Worm (Caenorhabditis elegans) whole organism, L2 larva: ENCODE results near the gene vit-4.

Source experiments
- C34F6.9 ChIP-seq: fragments of 150-350 bp; optimal IDR thresholded peaks from 2 replicates; lab custom pipeline; 2014; ENCODE audit warnings: missing biosample characterization, missing genetic modification characterization
- F13H6.1 ChIP-seq: sonication (generic microtip); optimal IDR thresholded peaks from 2 replicates; lab custom pipeline; 2016; ENCODE audit warnings: missing genetic modification characterization, missing compliant biosample characterization
- R02D3.7 ChIP-seq: fragments of 150-350 bp; optimal IDR thresholded peaks from 2 replicates; lab custom pipeline; 2014; ENCODE audit warnings: missing biosample characterization, missing genetic modification characterization
- ZK546.5 ChIP-seq: sonication (generic microtip); optimal IDR thresholded peaks from 2 replicates; lab custom pipeline; 2017; ENCODE audit warnings: missing biosample characterization, missing genetic modification characterization
- ama-1 ChIP-seq: fragments of 150-350 bp; optimal IDR thresholded peaks from 2 replicates; lab custom pipeline; 2018; ENCODE audit warnings: inconsistent platforms
- blmp-1 ChIP-seq: sonication (generic microtip); optimal IDR thresholded peaks from 2 replicates; lab custom pipeline; 2017; ENCODE audit warnings: missing genetic modification characterization, mild to moderate bottlenecking, missing compliant biosample characterization, antibody characterized with exemption, moderate library complexity; ENCODE audit not compliant: insufficient read depth
- ceh-82 ChIP-seq: fragments of 150-350 bp; optimal IDR thresholded peaks from 2 replicates; lab custom pipeline; 2014; ENCODE audit warnings: missing biosample characterization, missing genetic modification characterization
- dmd-4 ChIP-seq: sonication (generic microtip); optimal IDR thresholded peaks from 2 replicates; lab custom pipeline; 2017; ENCODE audit warnings: missing biosample characterization, missing genetic modification characterization
- egl-27 ChIP-seq: sonication (generic microtip); optimal IDR thresholded peaks from 3 replicates; lab custom pipeline; 2017; ENCODE audit warnings: missing biosample characterization, missing genetic modification reagents, missing genetic modification characterization
- elt-3 ChIP-seq: sonication (generic microtip); optimal IDR thresholded peaks from 2 replicates; lab custom pipeline; 2017; ENCODE audit warnings: missing biosample characterization, missing genetic modification characterization
- fos-1 ChIP-seq: fragments of 150-350 bp; optimal IDR thresholded peaks from 2 replicates; lab custom pipeline; 2014; ENCODE audit warnings: missing biosample characterization, missing genetic modification characterization
- lin-11 ChIP-seq: fragments of 150-350 bp; sonication (generic microtip); optimal IDR thresholded peaks from 2 replicates; lab custom pipeline; 2014; ENCODE audit warnings: missing biosample characterization, missing genetic modification characterization, inconsistent platforms, mixed read lengths
- lin-13 ChIP-seq: fragments of 150-350 bp; optimal IDR thresholded peaks from 2 replicates; lab custom pipeline; 2014; ENCODE audit warnings: missing biosample characterization, missing genetic modification reagents, missing genetic modification characterization
- lin-39 ChIP-seq: fragments of 150-350 bp; optimal IDR thresholded peaks from 2 replicates; lab custom pipeline; 2014; ENCODE audit warnings: missing biosample characterization, missing genetic modification reagents, missing genetic modification characterization
- lsy-2 ChIP-seq, 2 experiments: fragments of 150-350 bp in 1 of 2; sonication (generic microtip) in 1 of 2; optimal IDR thresholded peaks; 2 replicates each; lab custom pipeline; 2014 to 2017; ENCODE audit warnings: missing biosample characterization in 2 of 2, missing genetic modification characterization in 2 of 2
- mab-5 ChIP-seq: fragments of 150-350 bp; optimal IDR thresholded peaks from 2 replicates; lab custom pipeline; 2014; ENCODE audit warnings: missing biosample characterization, missing genetic modification characterization
- mdl-1 ChIP-seq, 2 experiments: fragments of 150-350 bp in 1 of 2; sonication (generic microtip) in 1 of 2; optimal IDR thresholded peaks; 2 replicates each; lab custom pipeline; 2017; ENCODE audit warnings: missing biosample characterization in 2 of 2, missing genetic modification characterization in 2 of 2
- nhr-10 ChIP-seq: sonication (generic microtip); optimal IDR thresholded peaks from 2 replicates; lab custom pipeline; 2017; ENCODE audit warnings: missing biosample characterization, missing genetic modification characterization
- nhr-12 ChIP-seq: fragments of 150-350 bp; optimal IDR thresholded peaks from 2 replicates; lab custom pipeline; 2014; ENCODE audit warnings: missing biosample characterization, missing genetic modification characterization
- nhr-129 ChIP-seq: fragments of 150-350 bp; optimal IDR thresholded peaks from 2 replicates; lab custom pipeline; 2014; ENCODE audit warnings: missing biosample characterization, missing genetic modification characterization
- nhr-21 ChIP-seq: fragments of 150-350 bp; optimal IDR thresholded peaks from 2 replicates; lab custom pipeline; 2014; ENCODE audit warnings: missing biosample characterization, missing genetic modification characterization
- nhr-25 ChIP-seq: fragments of 150-350 bp; sonication (generic microtip); optimal IDR thresholded peaks from 3 replicates; lab custom pipeline; 2014; ENCODE audit warnings: missing biosample characterization, missing genetic modification characterization
- peb-1 ChIP-seq: fragments of 150-350 bp; optimal IDR thresholded peaks from 2 replicates; lab custom pipeline; 2014; ENCODE audit warnings: missing biosample characterization, missing genetic modification characterization
- sem-4 ChIP-seq: fragments of 150-350 bp; optimal IDR thresholded peaks from 2 replicates; lab custom pipeline; 2014; ENCODE audit warnings: missing biosample characterization, missing genetic modification reagents, missing genetic modification characterization
- skn-1 ChIP-seq: sonication (generic microtip); optimal IDR thresholded peaks from 2 replicates; lab custom pipeline; 2017; ENCODE audit warnings: missing biosample characterization, missing genetic modification characterization
- sma-3 ChIP-seq: sonication (generic microtip); optimal IDR thresholded peaks from 2 replicates; lab custom pipeline; 2016; ENCODE audit warnings: missing genetic modification reagents, missing genetic modification characterization, missing compliant biosample characterization
- sma-9 ChIP-seq, 2 experiments: fragments of 150-350 bp in 1 of 2; sonication (generic microtip) in 1 of 2; optimal IDR thresholded peaks; 2 replicates each; lab custom pipeline; 2014 to 2016; ENCODE audit warnings: missing genetic modification characterization in 2 of 2, mild to moderate bottlenecking in 1 of 2, missing biosample characterization in 1 of 2, missing compliant biosample characterization in 1 of 2, missing genetic modification reagents in 1 of 2, moderate library complexity in 1 of 2
- snpc-4 ChIP-seq: fragments of 150-350 bp; optimal IDR thresholded peaks from 2 replicates; lab custom pipeline; 2014; ENCODE audit warnings: missing biosample characterization, missing genetic modification characterization
- unc-55 ChIP-seq: fragments of 150-350 bp; sonication (generic microtip); optimal IDR thresholded peaks from 3 replicates; lab custom pipeline; 2014; ENCODE audit warnings: missing biosample characterization, missing genetic modification reagents, missing genetic modification characterization
- unc-62 ChIP-seq: fragments of 150-350 bp; optimal IDR thresholded peaks from 2 replicates; lab custom pipeline; 2014; ENCODE audit warnings: missing biosample characterization, missing genetic modification reagents, missing genetic modification characterization
- ztf-1 ChIP-seq: fragments of 200-800 bp; sonication (Bioruptor generic); conservative IDR thresholded peaks from 2 replicates; pipeline ENCODE4 v1.3.6; 2022; ENCODE audit warnings: missing genetic modification characterization, missing compliant biosample characterization
- ztf-11 ChIP-seq: sonication (generic microtip); optimal IDR thresholded peaks from 2 replicates; lab custom pipeline; 2017; ENCODE audit warnings: missing biosample characterization, missing genetic modification characterization
- ztf-4 ChIP-seq: fragments of 150-350 bp; optimal IDR thresholded peaks from 2 replicates; lab custom pipeline; 2014; ENCODE audit warnings: missing biosample characterization, missing genetic modification characterization

Gene vit-4

DNA sequence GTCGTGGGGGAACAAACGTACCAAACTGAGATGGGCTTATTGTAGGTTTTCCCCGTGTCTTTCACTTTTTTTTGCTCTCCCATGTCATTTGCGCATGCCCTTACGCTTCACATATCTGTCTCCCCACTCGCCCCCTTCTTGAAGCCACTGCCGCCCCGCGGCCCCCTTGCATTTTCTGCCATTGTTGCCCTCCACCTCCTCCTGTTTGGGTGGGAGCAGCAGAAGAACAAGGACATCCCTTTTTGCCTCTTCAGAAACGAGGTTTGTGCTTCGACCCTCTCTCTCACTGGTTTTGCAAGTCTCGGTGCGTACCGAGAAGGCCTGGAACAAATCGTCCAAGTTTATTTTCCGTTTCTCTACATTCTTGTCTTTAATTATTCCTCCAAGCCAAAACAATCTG, 9.6 kb downstream of the vit-4 start:
- TF ChIP-seq C34F6.9 (tag; lab: Kevin White, UChicago) (no peak), ceh-82 (tag; lab: Kevin White, UChicago) (no peak), ztf-4 (tag; lab: Kevin White, UChicago) (no peak), fos-1 (no peak), mdl-1 (tag; optimal IDR thresholded peaks at IDR 0.05; lab: Kevin White, UChicago) (no peak), lsy-2 (tag; optimal IDR thresholded peaks at IDR 0.05; lab: Kevin White, UChicago) (no peak), nhr-21 (tag; lab: Kevin White, UChicago) (no peak), sem-4 (tag; lab: Kevin White, UChicago) (no peak), ama-1 (lab: Kevin White, UChicago) (no peak), F13H6.1 (tag; lab: Kevin White, UChicago) (no peak), lin-39 (tag; lab: Kevin White, UChicago) (no peak), nhr-10 (tag; lab: Kevin White, UChicago) (no peak), ztf-11 (no peak)
- TF ChIP-seq, all 48 proteins: peak for 0

- TF ChIP-seq nhr-12 (tag; lab: Kevin White, UChicago) (no peak), ztf-1 (no peak), dmd-4 (tag; lab: Kevin White, UChicago) (no peak), nhr-25 (tag; lab: Kevin White, UChicago) (no peak), ama-1 (lab: Kevin White, UChicago) (no peak), C34F6.9 (tag; lab: Kevin White, UChicago) (no peak), lin-13 (GFP tag; lab: Kevin White, UChicago) (no peak), lsy-2 (tag; optimal IDR thresholded peaks at IDR 0.05; lab: Kevin White, UChicago) (no peak), sem-4 (tag; lab: Kevin White, UChicago) (no peak), egl-27 (tag; lab: Kevin White, UChicago) (no peak), fos-1 (no peak), peb-1 (tag; lab: Kevin White, UChicago) (no peak), blmp-1 (tag; lab: Kevin White, UChicago) (no peak)
These were observed 10.1 kb downstream of the vit-4 start for ce11 chrX:3553687-3554086.

- TF ChIP-seq fos-1 (peak; percentile 39), R02D3.7 (no peak)
These were observed 10.8 kb downstream of the vit-4 start for ce11 chrX:3552948-3553347.

DNA sequence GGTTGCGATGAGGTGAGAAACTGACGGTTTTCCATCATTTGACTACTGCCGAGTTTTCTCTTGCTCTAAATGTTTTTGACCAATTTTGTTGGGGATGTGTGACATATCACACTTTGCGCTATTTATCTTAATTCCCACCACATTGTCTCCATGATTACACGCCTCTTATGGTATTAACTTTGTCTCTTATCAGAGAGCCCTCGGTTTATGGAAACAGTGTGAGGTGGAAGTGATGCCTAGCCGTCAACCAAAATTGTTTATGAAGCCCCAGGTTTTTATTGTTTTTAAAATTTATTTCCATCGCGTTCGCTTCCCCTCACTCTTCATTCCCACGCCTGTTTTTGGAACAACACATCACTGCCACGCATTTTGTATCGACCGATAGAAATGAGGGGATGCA, 12.6 kb downstream of the vit-4 start:
- TF ChIP-seq nhr-21 (tag; lab: Kevin White, UChicago) (no peak), egl-27 (tag; lab: Kevin White, UChicago) (no peak), snpc-4 (tag; lab: Kevin White, UChicago) (no peak), sma-9 (GFP tag; optimal IDR thresholded peaks at IDR 0.05; lab: Kevin White, UChicago) (peak; percentile 22), sma-9 (tag; optimal IDR thresholded peaks at IDR 0.05; lab: Kevin White, UChicago) (no peak), sma-3 (GFP tag; lab: Kevin White, UChicago) (no peak), nhr-25 (tag; lab: Kevin White, UChicago) (no peak), elt-3 (tag; lab: Kevin White, UChicago) (no peak), F13H6.1 (tag; lab: Kevin White, UChicago) (no peak), skn-1 (no peak), C34F6.9 (tag; lab: Kevin White, UChicago) (no peak), fos-1 (peak; percentile 17), unc-55 (GFP tag; lab: Kevin White, UChicago) (no peak), mab-5 (no peak), ZK546.5 (no peak), unc-62 (GFP tag; lab: Kevin White, UChicago) (no peak), lin-11 (no peak)
- TF ChIP-seq, all 48 proteins: peak for 2

ce11 chrX:3548716-3549115, 15.0 kb downstream of the vit-4 start:
- TF ChIP-seq fos-1 (peak; percentile 71), blmp-1 (tag; lab: Kevin White, UChicago) (no peak), nhr-129 (tag; lab: Kevin White, UChicago) (no peak), elt-3 (tag; lab: Kevin White, UChicago) (no peak)
